Worm (Caenorhabditis elegans) whole organism, L4/young adult: ENCODE data around the gene cpg-19.

Experiments used
- dao-5 ChIP-seq: sonication (generic microtip); optimal IDR thresholded peaks from 2 replicates; lab custom pipeline; 2016; ENCODE audit warnings: missing genotype, missing genetic modification characterization, moderate library complexity, missing compliant biosample characterization
- him-1 ChIP-seq: sonication (generic microtip); optimal IDR thresholded peaks from 2 replicates; lab custom pipeline; 2016; ENCODE audit warnings: missing genotype, missing genetic modification reagents, missing genetic modification characterization, missing compliant biosample characterization

DNA sequence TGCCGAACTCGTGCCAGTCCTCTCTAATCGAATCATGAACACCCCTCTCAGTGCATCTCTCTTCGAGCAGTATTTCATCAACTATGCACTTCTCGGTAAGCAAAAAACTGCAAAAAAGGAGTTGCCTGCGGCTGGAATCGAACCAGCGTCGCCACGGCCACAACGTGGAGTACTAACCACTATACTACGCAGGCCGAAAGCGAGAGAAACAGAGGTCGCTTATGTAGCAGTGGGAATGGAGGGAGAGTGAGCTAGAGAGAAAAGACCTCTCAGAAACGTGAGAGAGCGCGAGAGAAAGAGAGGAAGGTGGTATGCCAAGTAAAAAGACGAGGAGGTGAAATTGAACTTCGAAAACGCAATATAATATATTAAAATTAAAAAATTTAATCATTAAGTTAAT, 13.1 kb downstream of the cpg-19 start:
- peak; percentile 87 for TF ChIP-seq him-1 (tag; lab: Kevin White, UChicago)
- TF ChIP-seq dao-5 (tag; lab: Kevin White, UChicago) = peak; percentile 55
